Worm (Caenorhabditis elegans): ENCODE measurements around the gene T28A11.16.

Gene T28A11.16

ce11 chrV:3257277-3257676, 1.7 kb downstream of the T28A11.16 start, which contains the start of gene T28A11.22:
Gene T28A11.22, plus strand, starts transcription at chrV:3257577.
- TF ChIP-seq flt-1 (GFP tag; IDR thresholded peaks at IDR 0.05), result no peak
- no peak for TF ChIP-seq B0310.2 (tag; optimal IDR thresholded peaks at IDR 0.05)
- TF ChIP-seq scrt-1 (GFP tag; IDR thresholded peaks at IDR 0.05), result no peak
- no peak for TF ChIP-seq aly-1 (tag; optimal IDR thresholded peaks at IDR 0.05)
- no peak for TF ChIP-seq hnd-1 (tag; optimal IDR thresholded peaks at IDR 0.05)
- no peak for TF ChIP-seq F13C5.2 (tag; optimal IDR thresholded peaks at IDR 0.05)
- no peak for TF ChIP-seq hmg-4 (GFP tag; optimal IDR thresholded peaks at IDR 0.05)
- TF ChIP-seq pes-1 (GFP tag; IDR thresholded peaks at IDR 0.05), result no peak
- TF ChIP-seq tra-4 (tag; optimal IDR thresholded peaks at IDR 0.05), result no peak
- TF ChIP-seq tbx-11 (GFP tag; IDR thresholded peaks at IDR 0.05), result no peak
- no peak for TF ChIP-seq ceh-36 (tag; optimal IDR thresholded peaks at IDR 0.05)
- TF ChIP-seq ama-1 (optimal IDR thresholded peaks at IDR 0.05), result no peak
- no peak for TF ChIP-seq ceh-13 (GFP tag; optimal IDR thresholded peaks at IDR 0.05)
- no peak for TF ChIP-seq tbx-37 (GFP tag; conservative IDR thresholded peaks at IDR 0.05)
- TF ChIP-seq sea-1 (GFP tag; conservative IDR thresholded peaks at IDR 0.05), result no peak
- TF ChIP-seq hmbx-1 (tag; optimal IDR thresholded peaks at IDR 0.05), result no peak
- TF ChIP-seq ets-7 (tag; optimal IDR thresholded peaks at IDR 0.05), result no peak

- TF ChIP-seq ceh-36 (tag; optimal IDR thresholded peaks at IDR 0.05), result no peak
- TF ChIP-seq hmbx-1 (tag; optimal IDR thresholded peaks at IDR 0.05), result no peak
- no peak for TF ChIP-seq tbx-11 (GFP tag; IDR thresholded peaks at IDR 0.05)
- TF ChIP-seq flt-1 (GFP tag; IDR thresholded peaks at IDR 0.05), result no peak
- TF ChIP-seq B0310.2 (tag; optimal IDR thresholded peaks at IDR 0.05), result no peak
- no peak for TF ChIP-seq ceh-13 (GFP tag; optimal IDR thresholded peaks at IDR 0.05)
- no peak for TF ChIP-seq hnd-1 (tag; optimal IDR thresholded peaks at IDR 0.05)
- no peak for TF ChIP-seq ama-1 (optimal IDR thresholded peaks at IDR 0.05)
- no peak for TF ChIP-seq scrt-1 (GFP tag; IDR thresholded peaks at IDR 0.05)
- TF ChIP-seq sea-1 (GFP tag; conservative IDR thresholded peaks at IDR 0.05), result no peak
- no peak for TF ChIP-seq tbx-37 (GFP tag; conservative IDR thresholded peaks at IDR 0.05)
- TF ChIP-seq F13C5.2 (tag; optimal IDR thresholded peaks at IDR 0.05), result no peak
- no peak for TF ChIP-seq ets-7 (tag; optimal IDR thresholded peaks at IDR 0.05)
- TF ChIP-seq aly-1 (tag; optimal IDR thresholded peaks at IDR 0.05), result no peak
- TF ChIP-seq tra-4 (tag; optimal IDR thresholded peaks at IDR 0.05), result no peak
- no peak for TF ChIP-seq pes-1 (GFP tag; IDR thresholded peaks at IDR 0.05)
- no peak for TF ChIP-seq hmg-4 (GFP tag; optimal IDR thresholded peaks at IDR 0.05)
Measured at ce11 chrV:3256809-3257208, 2.2 kb downstream of the T28A11.16 start.

ce11 chrV:3256051-3256450, 3.0 kb downstream of the T28A11.16 start, which contains the start of gene srt-63:
Gene srt-63, minus strand, starts transcription at chrV:3256151.
- no peak for TF ChIP-seq scrt-1 (GFP tag; IDR thresholded peaks at IDR 0.05)
- no peak for TF ChIP-seq B0310.2 (tag; optimal IDR thresholded peaks at IDR 0.05)
- no peak for TF ChIP-seq aly-1 (tag; optimal IDR thresholded peaks at IDR 0.05)
- TF ChIP-seq flt-1 (GFP tag; IDR thresholded peaks at IDR 0.05), result no peak
- no peak for TF ChIP-seq ets-7 (tag; optimal IDR thresholded peaks at IDR 0.05)
- no peak for TF ChIP-seq ama-1 (optimal IDR thresholded peaks at IDR 0.05)
- TF ChIP-seq tbx-37 (GFP tag; conservative IDR thresholded peaks at IDR 0.05), result no peak
- TF ChIP-seq ceh-36 (tag; optimal IDR thresholded peaks at IDR 0.05), result no peak
- TF ChIP-seq tbx-11 (GFP tag; IDR thresholded peaks at IDR 0.05), result no peak
- TF ChIP-seq ceh-13 (GFP tag; optimal IDR thresholded peaks at IDR 0.05), result no peak
- TF ChIP-seq tra-4 (tag; optimal IDR thresholded peaks at IDR 0.05), result no peak
- TF ChIP-seq hmbx-1 (tag; optimal IDR thresholded peaks at IDR 0.05), result no peak

ce11 chrV:3250153-3250552, 8.9 kb downstream of the T28A11.16 start, which contains the start of gene T28A11.13:
Gene T28A11.13, minus strand, starts transcription at chrV:3250253.
- no peak for TF ChIP-seq flt-1 (GFP tag; IDR thresholded peaks at IDR 0.05)
- no peak for TF ChIP-seq ceh-36 (tag; optimal IDR thresholded peaks at IDR 0.05)
- no peak for TF ChIP-seq tbx-37 (GFP tag; conservative IDR thresholded peaks at IDR 0.05)
- no peak for TF ChIP-seq tra-4 (tag; optimal IDR thresholded peaks at IDR 0.05)
- TF ChIP-seq ama-1 (optimal IDR thresholded peaks at IDR 0.05), result no peak
- TF ChIP-seq scrt-1 (GFP tag; IDR thresholded peaks at IDR 0.05), result no peak
- TF ChIP-seq ceh-13 (GFP tag; optimal IDR thresholded peaks at IDR 0.05), result no peak
- TF ChIP-seq tbx-11 (GFP tag; IDR thresholded peaks at IDR 0.05), result no peak
- no peak for TF ChIP-seq sea-1 (GFP tag; conservative IDR thresholded peaks at IDR 0.05)

DNA sequence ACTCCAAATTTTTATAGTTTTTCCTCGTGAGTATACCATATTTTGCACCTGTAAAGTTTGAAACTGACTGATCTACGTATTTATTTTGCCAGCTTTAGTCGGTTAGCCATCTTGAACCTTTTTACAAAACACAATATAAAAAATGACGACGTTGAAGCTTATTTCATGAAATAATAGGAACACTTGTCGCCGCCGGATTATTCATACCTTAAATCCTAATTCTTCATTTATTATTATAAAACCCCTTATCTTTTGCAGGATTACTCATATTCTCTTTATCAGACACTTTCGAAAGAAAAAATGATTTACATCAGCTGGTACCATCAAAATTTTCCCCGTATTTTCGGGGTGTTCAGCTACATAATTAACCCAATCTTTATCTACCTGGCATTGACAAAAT, 11.5 kb downstream of the T28A11.16 start, which contains the start of gene srj-8:
TSS of gene srj-8 (plus strand) at position 301 of the 400 bp plus-strand sequence.
- TF ChIP-seq aly-1 (tag; optimal IDR thresholded peaks at IDR 0.05) (no peak), flt-1 (GFP tag; IDR thresholded peaks at IDR 0.05) (no peak), ets-7 (tag; optimal IDR thresholded peaks at IDR 0.05) (no peak), hnd-1 (tag; optimal IDR thresholded peaks at IDR 0.05) (no peak), tbx-11 (GFP tag; IDR thresholded peaks at IDR 0.05) (no peak), hmg-4 (GFP tag; optimal IDR thresholded peaks at IDR 0.05) (no peak), ceh-13 (GFP tag; optimal IDR thresholded peaks at IDR 0.05) (no peak), ceh-36 (tag; optimal IDR thresholded peaks at IDR 0.05) (no peak), F13C5.2 (tag; optimal IDR thresholded peaks at IDR 0.05) (no peak), scrt-1 (GFP tag; IDR thresholded peaks at IDR 0.05) (no peak), tbx-37 (GFP tag; conservative IDR thresholded peaks at IDR 0.05) (no peak), ama-1 (optimal IDR thresholded peaks at IDR 0.05) (no peak), sea-1 (GFP tag; conservative IDR thresholded peaks at IDR 0.05) (no peak), pes-1 (GFP tag; IDR thresholded peaks at IDR 0.05) (no peak), tra-4 (tag; optimal IDR thresholded peaks at IDR 0.05) (no peak)

DNA sequence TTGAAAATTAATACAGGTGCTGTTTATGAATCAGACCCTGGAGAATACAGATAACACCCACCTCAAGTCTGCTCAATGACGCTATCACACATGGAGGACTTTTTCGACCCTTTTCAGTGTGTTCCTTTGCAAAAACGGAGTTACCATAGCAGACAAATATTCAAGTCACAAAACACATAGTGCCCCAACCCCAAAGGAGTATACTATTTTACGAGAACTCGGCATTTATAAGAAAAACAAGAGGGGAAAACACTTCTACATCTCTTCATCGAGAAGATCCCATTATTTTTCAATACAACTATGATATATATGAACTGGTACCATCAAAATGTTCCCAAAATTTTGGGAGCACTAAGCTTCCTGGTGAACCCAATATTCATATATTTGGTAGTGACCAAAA, 14.3 kb downstream of the T28A11.16 start, which contains the start of gene srj-7:
TSS of gene srj-7 (plus strand) at position 301 of the 400 bp plus-strand sequence.
- TF ChIP-seq ceh-13 (GFP tag; optimal IDR thresholded peaks at IDR 0.05) (no peak), tbx-37 (GFP tag; conservative IDR thresholded peaks at IDR 0.05) (no peak), ets-7 (tag; optimal IDR thresholded peaks at IDR 0.05) (no peak), ceh-36 (tag; optimal IDR thresholded peaks at IDR 0.05) (no peak), F13C5.2 (tag; optimal IDR thresholded peaks at IDR 0.05) (no peak), ama-1 (optimal IDR thresholded peaks at IDR 0.05) (no peak), flt-1 (GFP tag; IDR thresholded peaks at IDR 0.05) (no peak), tra-4 (tag; optimal IDR thresholded peaks at IDR 0.05) (no peak), tbx-11 (GFP tag; IDR thresholded peaks at IDR 0.05) (no peak), aly-1 (tag; optimal IDR thresholded peaks at IDR 0.05) (no peak), sea-1 (GFP tag; conservative IDR thresholded peaks at IDR 0.05) (no peak), pes-1 (GFP tag; IDR thresholded peaks at IDR 0.05) (no peak), hmbx-1 (tag; optimal IDR thresholded peaks at IDR 0.05) (no peak), hmg-4 (GFP tag; optimal IDR thresholded peaks at IDR 0.05) (no peak), hnd-1 (tag; optimal IDR thresholded peaks at IDR 0.05) (no peak)

DNA sequence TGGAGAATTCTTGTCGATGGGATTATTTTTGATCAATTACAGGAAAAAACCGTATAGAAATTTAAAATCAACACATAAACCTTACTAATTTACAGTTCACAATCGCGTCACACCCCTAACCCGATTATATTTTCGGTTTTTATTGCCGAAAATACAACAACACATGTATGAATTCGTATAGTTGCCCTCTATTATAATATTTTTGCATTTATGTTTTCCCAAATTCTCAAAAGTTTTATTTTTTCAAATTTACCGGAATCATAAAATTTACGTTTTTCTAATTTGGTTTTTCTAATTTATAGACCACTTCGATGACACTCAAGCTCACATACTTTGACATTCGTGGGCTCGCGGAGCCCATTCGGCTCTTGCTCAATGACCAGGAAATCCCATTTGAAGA, 16.0 kb downstream of the T28A11.16 start, which contains the start of gene gst-23:
TSS of gene gst-23 (plus strand) at position 301 of the 400 bp plus-strand sequence.
- no peak for TF ChIP-seq ets-7 (tag; optimal IDR thresholded peaks at IDR 0.05)
- TF ChIP-seq F13C5.2 (tag; optimal IDR thresholded peaks at IDR 0.05), result no peak

Data from whole organism, early embryonic.